Fruit fly (Drosophila melanogaster): ENCODE measurements around the gene bys.

Gene bys

dm6 chrX:7930236-7931027 is 28.8 kb downstream of the bys start:
- TF ChIP-seq Sin3A (optimal IDR thresholded peaks at IDR 0.05) (no peak), psq (optimal IDR thresholded peaks at IDR 0.05) (no peak), h (optimal IDR thresholded peaks at IDR 0.05) (no peak), Myc (optimal IDR thresholded peaks at IDR 0.05) (no peak), insv (optimal IDR thresholded peaks at IDR 0.05) (no peak), ttk (optimal IDR thresholded peaks at IDR 0.05) (no peak)

- TF ChIP-seq Sin3A (optimal IDR thresholded peaks at IDR 0.05): no peak
- no peak for TF ChIP-seq psq (optimal IDR thresholded peaks at IDR 0.05)
- TF ChIP-seq ttk (optimal IDR thresholded peaks at IDR 0.05): no peak
- TF ChIP-seq h (optimal IDR thresholded peaks at IDR 0.05): no peak
- TF ChIP-seq Myc (optimal IDR thresholded peaks at IDR 0.05): no peak
- no peak for TF ChIP-seq insv (optimal IDR thresholded peaks at IDR 0.05)
Measured at dm6 chrX:7931028-7931549, 29.4 kb downstream of the bys start, which contains the start of gene mahe. TSS of gene mahe (minus strand) at chrX:7931382.

- no peak for TF ChIP-seq ttk (optimal IDR thresholded peaks at IDR 0.05)
- TF ChIP-seq Sin3A (optimal IDR thresholded peaks at IDR 0.05): no peak
- no peak for TF ChIP-seq h (optimal IDR thresholded peaks at IDR 0.05)
- TF ChIP-seq Myc (optimal IDR thresholded peaks at IDR 0.05): no peak
- TF ChIP-seq insv (optimal IDR thresholded peaks at IDR 0.05): no peak
- no peak for TF ChIP-seq psq (optimal IDR thresholded peaks at IDR 0.05)
Measured at dm6 chrX:7933210-7933915, 31.7 kb downstream of the bys start, which contains the start of the genes Dhdds and RpS14a. TSS of gene Dhdds (minus strand) at chrX:7933351. TSS of gene RpS14a (plus strand) at chrX:7933742.

- TF ChIP-seq insv (optimal IDR thresholded peaks at IDR 0.05): no peak
- TF ChIP-seq ttk (optimal IDR thresholded peaks at IDR 0.05): no peak
- TF ChIP-seq Myc (optimal IDR thresholded peaks at IDR 0.05): no peak
- TF ChIP-seq h (optimal IDR thresholded peaks at IDR 0.05): no peak
- no peak for TF ChIP-seq psq (optimal IDR thresholded peaks at IDR 0.05)
- no peak for TF ChIP-seq Sin3A (optimal IDR thresholded peaks at IDR 0.05)
Measured at dm6 chrX:7934679-7935078, 33.0 kb downstream of the bys start, which contains the start of gene RpS14b. TSS of gene RpS14b (plus strand) at chrX:7934898.

dm6 chrX:7935798-7936572 is 34.3 kb downstream of the bys start, which contains the start of gene Ubr3:
TSS of gene Ubr3 (plus strand) at chrX:7935896.
- TF ChIP-seq h (optimal IDR thresholded peaks at IDR 0.05) (no peak), Sin3A (optimal IDR thresholded peaks at IDR 0.05) (no peak), Myc (optimal IDR thresholded peaks at IDR 0.05) (no peak), psq (optimal IDR thresholded peaks at IDR 0.05) (no peak), ttk (optimal IDR thresholded peaks at IDR 0.05) (no peak), insv (optimal IDR thresholded peaks at IDR 0.05) (no peak)

DNA sequence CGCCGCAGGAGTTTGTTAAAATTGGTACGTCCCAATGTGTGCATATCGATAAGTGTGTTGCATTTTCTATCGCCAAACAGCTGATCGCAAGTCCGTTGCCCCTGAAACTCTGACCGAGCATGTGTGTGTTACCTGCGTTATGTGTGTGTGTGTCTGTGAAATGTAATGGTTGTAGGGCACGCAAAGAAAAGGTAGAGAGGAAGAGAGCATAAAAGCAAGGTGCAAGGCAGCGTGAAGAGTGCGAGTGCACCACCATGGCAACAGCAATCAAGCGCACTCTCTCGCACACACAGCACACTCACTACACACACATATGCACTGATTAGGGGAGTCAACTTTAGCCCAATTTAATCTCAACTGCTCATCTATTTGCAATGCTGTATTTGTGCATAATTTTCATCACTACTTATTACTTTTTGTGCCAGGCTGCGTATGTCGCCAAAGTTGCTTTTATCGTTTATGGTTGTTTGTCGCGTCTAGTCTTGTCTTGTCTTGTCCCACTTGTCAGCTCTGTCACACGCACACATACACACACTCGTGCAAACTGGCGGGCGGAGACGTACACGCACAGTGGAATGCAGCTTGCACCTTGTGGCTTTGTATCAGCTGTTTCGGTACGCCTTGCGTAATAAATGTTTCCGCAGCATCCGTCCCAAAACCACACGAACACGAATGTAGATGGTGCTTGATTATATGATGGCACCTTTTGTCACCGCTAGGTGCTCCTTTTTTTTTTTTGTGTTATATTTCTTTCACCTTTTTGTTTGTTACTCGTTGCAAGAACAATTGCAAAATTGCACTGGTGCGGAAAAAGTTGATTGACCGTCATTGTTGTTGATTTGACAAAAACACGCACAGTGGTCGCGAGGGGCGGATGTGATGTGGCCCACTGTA is 36.2 kb downstream of the bys start:
- TF ChIP-seq psq (optimal IDR thresholded peaks at IDR 0.05) (no peak), Sin3A (optimal IDR thresholded peaks at IDR 0.05) (no peak), h (optimal IDR thresholded peaks at IDR 0.05) (no peak), Myc (optimal IDR thresholded peaks at IDR 0.05) (no peak), insv (optimal IDR thresholded peaks at IDR 0.05) (no peak), ttk (optimal IDR thresholded peaks at IDR 0.05) (no peak)

DNA sequence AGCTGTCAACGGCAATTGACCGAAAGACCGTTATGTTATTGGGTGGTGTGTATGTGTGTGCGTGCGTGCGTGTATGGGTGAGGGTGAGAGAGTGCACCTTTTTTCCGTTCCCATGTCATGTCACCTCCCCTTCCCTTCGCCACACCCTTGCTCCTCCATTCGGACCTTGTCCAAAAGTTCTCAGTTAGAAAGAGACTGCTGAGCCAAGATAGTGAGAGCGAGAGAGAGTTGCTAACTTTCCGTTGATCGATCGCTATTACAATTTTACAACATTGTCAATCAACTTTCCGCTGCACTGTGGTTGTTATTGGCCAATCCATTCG is 36.8 kb downstream of the bys start:
- TF ChIP-seq ttk (optimal IDR thresholded peaks at IDR 0.05): no peak
- no peak for TF ChIP-seq Myc (optimal IDR thresholded peaks at IDR 0.05)
- TF ChIP-seq Sin3A (optimal IDR thresholded peaks at IDR 0.05): no peak
- no peak for TF ChIP-seq h (optimal IDR thresholded peaks at IDR 0.05)
- no peak for TF ChIP-seq insv (optimal IDR thresholded peaks at IDR 0.05)
- TF ChIP-seq psq (optimal IDR thresholded peaks at IDR 0.05): no peak

- no peak for TF ChIP-seq ttk (optimal IDR thresholded peaks at IDR 0.05)
- no peak for TF ChIP-seq h (optimal IDR thresholded peaks at IDR 0.05)
- no peak for TF ChIP-seq Myc (optimal IDR thresholded peaks at IDR 0.05)
- no peak for TF ChIP-seq Sin3A (optimal IDR thresholded peaks at IDR 0.05)
- TF ChIP-seq psq (optimal IDR thresholded peaks at IDR 0.05): no peak
- no peak for TF ChIP-seq insv (optimal IDR thresholded peaks at IDR 0.05)
Measured at dm6 chrX:7944151-7944713, 42.6 kb downstream of the bys start.

- no peak for TF ChIP-seq insv (optimal IDR thresholded peaks at IDR 0.05)
Measured at dm6 chrX:7944772-7945722, 43.4 kb downstream of the bys start.

DNA sequence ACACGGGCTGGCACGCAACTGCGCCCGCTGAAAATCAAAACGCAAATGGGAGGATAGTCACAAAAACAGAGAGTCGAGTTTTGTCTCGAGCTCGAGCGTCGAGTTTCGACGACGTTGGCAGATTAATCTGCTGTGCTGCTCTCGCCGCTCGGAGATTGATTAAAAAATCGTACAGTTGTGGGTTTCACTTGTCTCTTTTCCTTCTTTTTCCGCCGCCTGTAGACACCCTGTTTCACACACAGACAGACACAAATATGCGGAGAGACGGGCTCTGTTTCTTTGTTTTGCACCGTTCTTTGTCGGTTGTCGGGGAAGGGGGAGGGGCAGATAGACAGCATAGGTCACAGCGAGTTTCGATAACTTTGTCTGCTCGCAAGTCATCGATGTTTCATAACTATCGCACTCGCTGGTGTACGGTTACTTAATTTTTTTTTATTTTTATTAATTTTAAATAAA is 45.2 kb downstream of the bys start, which contains the start of gene orion:
TSS of gene orion (minus strand) at position 51 of the 456 bp plus-strand sequence.
- no peak for TF ChIP-seq insv (optimal IDR thresholded peaks at IDR 0.05)
- no peak for TF ChIP-seq Myc (optimal IDR thresholded peaks at IDR 0.05)
- no peak for TF ChIP-seq Sin3A (optimal IDR thresholded peaks at IDR 0.05)
- no peak for TF ChIP-seq psq (optimal IDR thresholded peaks at IDR 0.05)
- no peak for TF ChIP-seq h (optimal IDR thresholded peaks at IDR 0.05)
- TF ChIP-seq ttk (optimal IDR thresholded peaks at IDR 0.05): no peak
